Fruit fly (Drosophila melanogaster): ENCODE data around the gene Sf3b5.

Gene Sf3b5

DNA sequence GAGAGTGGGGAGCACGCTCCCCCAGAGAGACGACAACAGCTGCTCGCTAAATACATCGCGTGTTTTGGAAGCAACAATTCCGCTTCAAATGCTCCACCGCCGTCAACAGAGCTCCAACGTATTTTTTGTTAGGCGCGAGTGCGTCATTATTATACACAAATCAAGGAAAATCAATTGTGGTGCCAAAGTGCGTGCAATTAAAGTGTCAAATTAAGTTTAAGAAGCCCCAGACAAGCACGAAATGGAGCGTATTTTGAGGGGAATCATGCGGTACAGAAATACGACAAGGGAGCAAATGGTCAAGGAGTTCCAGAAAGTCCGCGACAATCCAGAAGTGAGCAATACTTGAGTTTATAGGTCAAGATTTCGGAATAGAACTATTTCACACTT, 34.4 kb downstream of the Sf3b5 start, which contains the start of gene CAHbeta (continued):
- no peak for TF ChIP-seq CG10267 (tag; optimal IDR thresholded peaks at IDR 0.05)
- TF ChIP-seq tup (GFP tag; optimal IDR thresholded peaks at IDR 0.05), result no peak
- TF ChIP-seq Trl (optimal IDR thresholded peaks at IDR 0.05), result peak; percentile 80 to 93
- no peak for TF ChIP-seq Trl (GFP tag; optimal IDR thresholded peaks at IDR 0.05)
- TF ChIP-seq CG8089 (GFP tag; optimal IDR thresholded peaks at IDR 0.05), result no peak
- TF ChIP-seq mam (GFP tag; optimal IDR thresholded peaks at IDR 0.05), result no peak
- TF ChIP-seq CG12219 (GFP tag; optimal IDR thresholded peaks at IDR 0.05), result peak; percentile 6
- TF ChIP-seq CG17568 (GFP tag; optimal IDR thresholded peaks at IDR 0.05), result peak; percentile 7
- TF ChIP-seq Drgx (GFP tag; IDR thresholded peaks at IDR 0.05), result no peak
- TF ChIP-seq CG1832 (GFP tag; optimal IDR thresholded peaks at IDR 0.05), result no peak
- 0 out of 2 replicates have a peak, but pooled peaks have one; percentile 12 for TF ChIP-seq onecut (GFP tag; IDR thresholded peaks at IDR 0.05)
- TF ChIP-seq Hr78 (GFP tag; optimal IDR thresholded peaks at IDR 0.05), result peak in 1 of 2 experiments; percentile 73
- no peak for TF ChIP-seq CG30403 (GFP tag; optimal IDR thresholded peaks at IDR 0.05)
- no peak for TF ChIP-seq CG1603 (tag; optimal IDR thresholded peaks at IDR 0.05)
- TF ChIP-seq MBD-R2 (GFP tag; IDR thresholded peaks at IDR 0.05), result no peak
- TF ChIP-seq unc-4 (GFP tag; IDR thresholded peaks at IDR 0.05; ENCODE audit: partially characterized antibody), result 0 out of 2 replicates have a peak, but pooled peaks have one; percentile 7
- no peak for TF ChIP-seq eve (GFP tag; optimal IDR thresholded peaks at IDR 0.05)
- no peak for TF ChIP-seq CG31224 (GFP tag; IDR thresholded peaks at IDR 0.05)
- TF ChIP-seq Fer3 (tag; optimal IDR thresholded peaks at IDR 0.05), result no peak
- TF ChIP-seq CG34224 (GFP tag; IDR thresholded peaks at IDR 0.05; ENCODE audit: partially characterized antibody), result peak; percentile 21; the same call in 1 of the 3 replicates
- TF ChIP-seq MESR4 (GFP tag; optimal IDR thresholded peaks at IDR 0.05), result no peak
- no peak for TF ChIP-seq sens (GFP tag)
- TF ChIP-seq CG13775 (GFP tag; optimal IDR thresholded peaks at IDR 0.05), result no peak
- TF ChIP-seq CG3847 (GFP tag; IDR thresholded peaks at IDR 0.05), result no peak
- no peak for TF ChIP-seq HLHmδ (GFP tag; optimal IDR thresholded peaks at IDR 0.05)
- TF ChIP-seq Fer1 (GFP tag; optimal IDR thresholded peaks at IDR 0.05), result no peak
- no peak for TF ChIP-seq luna (GFP tag; optimal IDR thresholded peaks at IDR 0.05)
- no peak for TF ChIP-seq dati (GFP tag; IDR thresholded peaks at IDR 0.05)
- TF ChIP-seq cwo (GFP tag; optimal IDR thresholded peaks at IDR 0.05), result peak; percentile 75
- no peak for TF ChIP-seq CG17802 (tag; optimal IDR thresholded peaks at IDR 0.05)
- TF ChIP-seq Doc3 (GFP tag; IDR thresholded peaks at IDR 0.05; ENCODE audit: partially characterized antibody), result peak; percentile 42; the same call in 1 of the 3 replicates
- TF ChIP-seq Nf-YA (GFP tag; IDR thresholded peaks at IDR 0.05), result no peak
- no peak for TF ChIP-seq Hmx (GFP tag; optimal IDR thresholded peaks at IDR 0.05)
- TF ChIP-seq jing (GFP tag; optimal IDR thresholded peaks at IDR 0.05), result no peak
- TF ChIP-seq Bgb (GFP tag; IDR thresholded peaks at IDR 0.05; ENCODE audit: partially characterized antibody), result no peak
- no peak for TF ChIP-seq Dek (tag; optimal IDR thresholded peaks at IDR 0.05)
- no peak for TF ChIP-seq trh (GFP tag; optimal IDR thresholded peaks at IDR 0.05)
- no peak for TF ChIP-seq sens-2 (GFP tag; IDR thresholded peaks at IDR 0.05)
- TF ChIP-seq Oli (tag; optimal IDR thresholded peaks at IDR 0.05), result no peak
- TF ChIP-seq ssp (GFP tag; IDR thresholded peaks at IDR 0.05), result no peak
- no peak for TF ChIP-seq bsh (GFP tag; optimal IDR thresholded peaks at IDR 0.05)
- no peak for TF ChIP-seq Ada2b (GFP tag; IDR thresholded peaks at IDR 0.05)
- no peak for TF ChIP-seq Meics (GFP tag; optimal IDR thresholded peaks at IDR 0.05)
- no peak for TF ChIP-seq wek (GFP tag; optimal IDR thresholded peaks at IDR 0.05)
- no peak for TF ChIP-seq CG1647 (GFP tag; optimal IDR thresholded peaks at IDR 0.05)
- no peak for TF ChIP-seq vnd (GFP tag; IDR thresholded peaks at IDR 0.05; ENCODE audit: partially characterized antibody)
- TF ChIP-seq CG7357 (GFP tag; IDR thresholded peaks at IDR 0.05), result no peak
- TF ChIP-seq CG6791 (GFP tag; IDR thresholded peaks at IDR 0.05; ENCODE audit: partially characterized antibody), result no peak
- no peak for TF ChIP-seq CG43689 (GFP tag; IDR thresholded peaks at IDR 0.05)
- no peak for TF ChIP-seq cato (GFP tag; optimal IDR thresholded peaks at IDR 0.05; ENCODE audit: borderline replicate concordance)
- peak; percentile 7 for TF ChIP-seq CG10147 (GFP tag; optimal IDR thresholded peaks at IDR 0.05)

Measured in whole organism, embryonic.